Fruit fly (Drosophila melanogaster) ovary, adult (tissue): Measurements from ENCODE around the gene puc.

Experiments used
- CG17801 ChIP-seq: fragments of 200-800 bp; optimal IDR thresholded peaks from 2 replicates; lab custom pipeline; 2019; ENCODE audit warnings: missing biosample characterization, mild to moderate bottlenecking, missing genetic modification characterization, moderate library complexity; ENCODE audit not compliant: partially characterized antibody

puc gene

DNA sequence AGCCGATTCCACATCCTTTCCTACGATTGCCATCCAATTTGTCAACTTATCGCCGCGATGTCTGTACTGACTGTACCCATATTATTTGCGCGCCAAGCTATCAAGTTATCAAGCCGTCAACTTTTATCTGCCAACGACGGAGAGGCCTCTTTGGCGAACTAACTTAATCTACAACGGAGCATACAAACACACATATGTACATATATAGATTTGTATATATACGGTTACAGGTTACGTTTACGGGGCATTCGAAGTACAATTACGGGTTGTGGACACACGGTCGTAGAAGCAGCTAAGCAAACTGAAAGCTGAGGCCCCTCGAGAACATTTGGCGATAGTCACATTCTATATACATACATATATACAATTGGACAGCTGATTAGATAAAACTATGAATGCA is 10.1 kb downstream of the puc start:
- TF ChIP-seq CG17801 (GFP tag; lab: Kevin White, UChicago): peak; percentile 27

DNA sequence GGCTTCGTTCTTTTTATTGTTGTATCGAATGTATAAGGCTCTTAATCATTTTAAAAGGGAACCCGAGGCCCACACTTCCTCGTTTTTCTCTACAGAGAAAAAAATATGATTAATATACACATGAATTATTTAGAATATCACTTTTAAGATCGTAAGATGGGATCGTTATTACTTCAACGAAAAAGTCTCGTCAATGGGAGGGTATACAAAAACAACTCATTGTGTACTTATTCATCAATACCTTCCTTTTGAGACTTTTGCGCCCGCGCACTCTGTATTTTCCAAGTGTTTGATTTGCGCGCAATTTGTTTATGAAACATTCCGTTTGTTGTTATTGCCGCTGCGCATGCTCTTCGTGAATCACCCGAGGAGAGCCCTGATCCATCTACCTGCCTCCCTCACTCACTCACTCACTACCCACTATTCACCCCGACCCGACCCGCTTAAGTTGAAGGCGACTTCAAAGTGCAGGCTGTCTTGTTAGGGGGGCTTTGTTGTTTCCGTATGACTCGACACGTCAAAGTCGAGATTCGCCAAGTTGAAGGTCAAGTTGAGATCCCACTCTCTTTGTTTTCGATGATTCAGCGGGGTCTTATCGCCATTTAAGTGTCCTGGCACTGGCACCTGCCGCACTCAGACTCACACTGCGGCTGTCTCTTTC is 10.9 kb downstream of the puc start:
- no peak for TF ChIP-seq CG17801 (GFP tag; lab: Kevin White, UChicago)

DNA sequence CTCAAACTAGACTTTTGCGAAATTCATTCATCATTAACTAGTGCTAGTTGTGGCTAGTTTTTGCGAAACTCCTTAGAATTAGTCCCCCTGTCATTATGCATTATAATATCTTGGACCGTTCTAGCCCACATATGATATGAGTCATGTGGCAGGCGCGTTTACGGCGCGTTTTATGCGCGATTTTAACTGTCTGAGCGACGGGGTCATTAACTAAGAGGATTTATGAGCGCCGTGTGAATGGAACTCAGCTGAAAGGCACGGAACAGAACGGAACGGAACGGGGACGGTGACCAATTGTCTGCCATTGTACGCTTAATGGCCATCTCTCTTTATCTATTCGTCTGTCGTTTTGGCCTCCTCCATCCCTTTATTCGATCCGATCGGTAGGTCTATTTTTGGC is 12.9 kb downstream of the puc start:
- TF ChIP-seq CG17801 (GFP tag; lab: Kevin White, UChicago): no peak

DNA sequence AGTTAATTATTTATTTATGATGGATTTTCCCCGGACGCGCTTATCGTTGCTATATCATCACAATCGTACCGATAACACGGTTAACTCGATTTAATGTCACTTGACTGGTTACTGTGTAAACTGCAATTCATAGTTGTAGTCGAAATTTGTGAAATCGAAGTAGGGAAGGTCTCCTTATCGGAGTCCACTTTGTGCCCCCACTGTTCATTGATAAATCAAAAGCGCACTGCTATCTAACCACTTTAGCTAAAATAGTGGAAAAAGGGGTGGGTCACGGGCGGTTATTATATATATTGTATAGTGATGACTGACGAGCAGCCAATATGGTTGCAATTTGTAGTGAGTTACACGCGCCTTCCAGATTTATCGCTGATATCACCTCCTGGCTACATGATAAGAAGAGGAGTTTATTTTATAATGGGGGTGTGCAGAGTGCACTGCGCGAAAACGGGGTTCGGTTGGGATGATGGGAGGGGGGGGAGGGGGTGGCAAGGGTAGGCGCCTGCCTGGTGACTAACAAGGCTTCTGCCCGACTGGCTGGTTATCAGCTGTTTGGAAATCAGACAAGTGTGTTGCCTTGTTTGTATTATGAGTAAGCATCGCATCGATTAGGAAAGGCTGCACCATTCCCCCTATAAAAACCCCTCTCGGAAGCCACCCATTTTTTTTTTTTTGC is 13.8 kb downstream of the puc start:
- TF ChIP-seq CG17801 (GFP tag; lab: Kevin White, UChicago): no peak

DNA sequence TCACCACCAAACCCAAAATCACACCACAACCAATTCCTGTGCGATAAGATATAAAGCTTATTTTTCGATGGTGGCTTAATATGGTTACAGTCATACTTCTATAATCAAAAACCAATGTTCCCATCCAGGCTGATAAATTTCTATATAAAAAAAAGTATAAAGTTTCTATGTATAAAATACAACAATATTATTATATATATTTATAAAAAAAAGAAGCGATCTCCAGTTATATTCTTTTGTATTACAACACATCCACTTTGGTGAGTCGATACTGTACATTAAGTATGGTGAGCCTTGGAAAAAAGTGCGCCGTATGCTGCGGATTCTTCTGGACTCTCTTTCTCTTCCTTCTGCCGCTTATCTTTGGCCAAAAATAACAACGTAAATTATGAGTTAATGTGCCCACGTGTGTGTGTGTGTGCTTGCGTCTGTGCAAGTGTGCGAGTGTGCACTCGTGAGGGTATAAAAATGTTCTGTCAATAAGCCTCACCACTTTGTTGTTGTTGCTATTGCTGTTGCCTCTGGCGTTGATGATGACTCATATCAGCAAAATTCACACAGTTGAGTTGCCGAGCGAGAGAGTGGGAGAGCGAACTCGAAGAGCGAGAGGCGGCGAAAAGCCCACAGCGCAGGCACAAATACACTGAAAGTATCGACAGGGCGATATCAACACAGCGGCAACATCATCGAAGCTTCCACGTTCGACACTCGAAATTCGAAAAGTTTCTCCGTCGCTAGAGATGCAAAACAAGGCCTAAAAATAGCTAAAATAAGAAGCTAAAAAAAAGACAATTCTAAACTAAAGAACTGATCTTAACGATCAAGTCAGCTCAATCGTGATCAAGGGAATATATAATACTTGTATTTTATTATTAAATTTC is 14.6 kb downstream of the puc start:
- peak; percentile 85 for TF ChIP-seq CG17801 (GFP tag; lab: Kevin White, UChicago)

DNA sequence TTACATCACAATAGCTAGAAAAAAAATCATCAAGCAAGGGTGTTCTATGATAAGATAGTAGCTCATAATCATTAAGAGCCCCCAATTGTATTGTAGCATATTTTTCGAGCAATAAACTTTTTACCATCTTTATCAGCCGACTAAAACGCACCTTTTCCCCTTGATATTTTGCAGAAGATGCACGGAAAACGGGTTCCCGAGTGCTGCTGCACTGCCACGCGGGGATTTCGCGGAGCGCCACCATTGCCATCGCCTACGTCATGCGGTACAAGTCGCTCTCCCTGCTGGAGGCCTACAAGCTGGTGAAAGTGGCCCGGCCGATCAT is 15.2 kb downstream of the puc start:
- no peak for TF ChIP-seq CG17801 (GFP tag; lab: Kevin White, UChicago)

DNA sequence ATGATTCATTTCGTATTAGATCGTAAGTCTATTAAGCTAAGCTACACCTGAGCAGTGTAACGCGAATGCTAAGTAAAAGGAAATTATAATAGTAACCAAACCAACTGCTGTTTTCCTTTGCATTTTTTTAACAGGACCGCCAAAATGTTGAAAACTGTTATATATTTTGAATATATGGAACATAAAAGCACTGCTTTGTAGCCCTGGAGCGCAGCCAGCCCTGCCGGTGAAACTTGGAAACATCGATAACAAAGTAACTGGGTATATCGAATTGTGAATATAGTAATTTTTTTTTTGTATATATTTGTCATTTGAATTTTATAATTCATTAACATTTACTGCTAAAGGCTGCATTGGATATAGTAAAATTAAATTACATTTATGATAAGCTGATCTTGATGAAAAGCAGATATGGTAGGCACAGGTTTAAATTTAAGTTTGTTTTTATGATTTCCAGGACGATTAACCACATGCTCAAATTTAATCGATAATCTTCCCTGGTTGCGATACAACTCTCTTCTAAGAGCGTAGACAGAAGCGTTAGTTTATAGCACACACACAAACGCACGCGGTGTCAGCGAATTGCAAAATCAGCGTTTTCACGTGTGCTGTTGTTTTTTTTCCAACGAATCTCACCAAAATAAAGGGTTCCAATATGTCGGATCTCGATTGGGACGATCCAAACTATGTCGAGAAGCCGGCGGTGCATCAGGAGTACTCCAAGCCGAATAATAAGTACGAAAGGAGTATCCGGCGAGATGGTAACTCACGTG is 17.3 kb downstream of the puc start, which contains the start of gene CG7878:
TSS of gene CG7878 (plus strand) at position 528 of the 773 bp plus-strand sequence.
- no peak for TF ChIP-seq CG17801 (GFP tag; lab: Kevin White, UChicago)

DNA sequence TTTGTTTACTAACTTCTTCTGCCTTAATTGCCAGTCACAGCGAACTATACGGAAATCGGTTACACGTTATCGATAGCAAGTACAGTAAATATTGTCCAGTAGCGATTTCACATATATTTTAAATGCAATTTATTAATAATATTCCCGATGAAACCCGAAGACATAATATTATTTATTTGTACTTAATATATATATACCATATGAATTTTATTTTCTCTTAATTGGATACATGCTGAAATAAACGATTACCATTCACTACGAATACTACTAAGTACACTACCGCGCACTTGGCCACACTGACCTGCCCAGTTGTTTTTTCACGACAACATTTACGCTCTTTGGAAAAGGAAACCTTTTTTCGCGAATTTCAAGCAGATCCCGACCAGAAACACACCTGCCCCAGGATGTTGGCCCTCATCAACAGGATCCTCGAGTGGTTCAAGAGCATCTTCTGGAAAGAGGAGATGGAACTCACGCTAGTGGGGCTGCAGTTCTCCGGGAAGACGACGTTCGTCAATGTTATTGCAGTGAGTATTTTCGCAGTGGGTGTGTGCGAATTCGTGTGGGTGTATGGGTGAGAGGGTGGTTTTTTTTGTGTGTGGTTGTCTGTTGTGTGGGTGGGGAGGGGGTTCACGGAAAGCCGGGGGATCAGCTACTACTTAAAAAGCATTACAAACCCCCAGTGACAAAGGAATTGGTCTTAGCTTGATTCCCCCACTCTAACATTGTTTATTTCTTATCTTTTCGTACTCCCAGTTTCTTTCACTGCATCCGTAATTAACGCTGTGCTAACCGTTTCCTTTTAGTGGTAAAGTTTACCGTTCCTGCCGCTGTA is 21.4 kb downstream of the puc start, which contains the start of the genes CG9667 and Arl8:
TSS of gene CG9667 (minus strand) at position 42 of the 835 bp plus-strand sequence.
TSS of gene Arl8 (plus strand) at position 290 of the 835 bp plus-strand sequence.
- TF ChIP-seq CG17801 (GFP tag; lab: Kevin White, UChicago): peak; percentile 53

DNA sequence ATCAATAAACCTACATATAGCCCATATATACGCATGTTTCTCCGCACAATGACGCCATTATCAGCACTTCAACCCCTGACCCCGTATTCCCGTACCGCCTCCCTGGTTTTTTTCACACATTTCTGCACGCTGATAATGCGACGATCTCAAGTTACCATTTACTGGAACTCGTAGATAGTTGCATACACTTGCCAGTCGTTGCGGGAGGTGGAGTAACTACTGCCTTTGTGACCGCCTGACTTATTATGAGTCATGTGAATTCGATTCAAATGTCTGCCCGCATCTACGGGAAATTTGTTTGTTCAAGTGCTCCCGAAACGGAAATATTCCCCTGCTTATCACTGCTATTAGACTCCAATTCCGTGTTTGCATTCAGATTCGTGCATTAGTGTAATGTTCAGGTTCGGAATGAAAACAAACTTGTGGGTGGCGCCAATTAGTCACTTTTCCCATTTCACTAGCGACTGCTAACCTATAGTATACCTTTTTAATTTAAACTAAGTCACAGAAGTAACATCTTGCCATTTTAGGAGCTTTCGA is 22.1 kb downstream of the puc start:
- no peak for TF ChIP-seq CG17801 (GFP tag; lab: Kevin White, UChicago)

DNA sequence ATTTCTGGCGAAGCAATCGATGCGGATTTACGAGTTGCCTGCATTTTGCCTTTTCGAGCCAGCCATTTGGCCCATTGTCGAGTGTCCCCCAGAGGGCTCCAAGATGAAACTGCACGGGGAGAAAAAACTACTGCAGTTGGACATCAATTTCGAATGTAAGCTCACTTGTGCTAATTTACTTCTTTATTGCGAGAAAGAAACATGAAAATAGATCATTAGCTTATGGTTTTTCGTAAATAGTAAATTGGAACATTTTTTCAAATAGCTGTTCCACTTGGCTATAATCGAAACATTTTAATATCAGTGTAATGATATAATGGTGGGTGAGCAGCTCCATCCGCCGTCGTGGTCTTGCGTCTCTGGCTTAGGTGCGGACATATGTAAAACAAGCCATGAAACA is 27.3 kb downstream of the puc start:
- TF ChIP-seq CG17801 (GFP tag; lab: Kevin White, UChicago): no peak

DNA sequence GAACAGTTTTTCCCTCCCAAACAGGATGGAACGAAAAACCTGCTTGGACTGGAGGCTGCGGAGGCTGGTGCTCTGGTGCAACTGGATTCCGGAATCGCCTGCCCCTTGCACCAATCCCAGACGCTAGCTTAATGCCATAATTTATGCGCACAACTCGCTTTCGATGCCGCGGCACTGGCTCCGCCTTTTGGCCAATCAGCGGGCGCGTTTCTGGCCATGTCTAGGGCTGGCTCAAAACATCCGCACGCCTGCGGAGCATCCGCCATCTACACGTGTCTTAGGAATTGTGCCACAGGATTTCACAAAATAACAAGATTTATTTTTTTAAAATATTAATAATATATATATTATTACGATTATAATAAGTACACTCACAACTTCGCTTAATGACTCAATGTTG is 29.4 kb downstream of the puc start:
- TF ChIP-seq CG17801 (GFP tag; lab: Kevin White, UChicago): no peak

DNA sequence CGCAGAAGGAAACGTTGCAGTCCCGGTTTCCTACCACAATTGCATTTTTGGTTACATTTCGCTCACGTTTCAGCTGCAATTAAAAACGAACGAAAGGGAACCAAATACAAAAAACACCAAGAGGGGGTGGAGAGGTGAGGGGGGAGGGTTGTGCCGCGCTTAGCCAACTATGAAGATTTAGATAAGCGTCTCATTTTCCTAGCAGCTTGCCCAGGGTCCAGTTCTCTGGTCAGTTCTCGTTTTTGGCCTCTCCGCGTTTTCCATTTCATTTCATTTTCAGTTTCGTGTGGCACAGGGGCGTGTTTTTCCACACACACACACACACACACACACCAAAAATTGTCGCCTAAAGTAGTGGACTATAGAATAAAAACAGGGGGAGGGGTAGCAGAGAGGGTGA is 33.0 kb downstream of the puc start:
- TF ChIP-seq CG17801 (GFP tag; lab: Kevin White, UChicago): no peak

DNA sequence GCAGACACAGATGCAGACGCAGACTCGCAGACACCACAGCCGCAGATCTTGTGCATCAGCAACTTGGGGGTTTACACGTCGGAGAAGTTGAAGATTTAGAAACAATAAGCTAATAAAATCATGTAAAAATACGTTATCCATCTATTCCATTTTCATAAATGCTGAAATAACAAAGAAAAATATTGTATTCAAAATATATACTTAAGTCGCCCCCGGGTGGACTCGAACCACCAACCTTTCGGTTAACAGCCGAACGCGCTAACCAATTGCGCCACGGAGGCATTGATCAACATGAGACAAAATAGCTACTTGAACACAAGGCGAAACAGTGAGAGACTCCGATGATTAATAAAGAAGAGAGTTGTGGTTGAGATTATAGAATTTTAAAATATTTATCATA is 34.2 kb downstream of the puc start:
- TF ChIP-seq CG17801 (GFP tag; lab: Kevin White, UChicago): peak; percentile 5
